Fruit fly (Drosophila melanogaster): ENCODE measurements around the gene CheB38c.

DNA sequence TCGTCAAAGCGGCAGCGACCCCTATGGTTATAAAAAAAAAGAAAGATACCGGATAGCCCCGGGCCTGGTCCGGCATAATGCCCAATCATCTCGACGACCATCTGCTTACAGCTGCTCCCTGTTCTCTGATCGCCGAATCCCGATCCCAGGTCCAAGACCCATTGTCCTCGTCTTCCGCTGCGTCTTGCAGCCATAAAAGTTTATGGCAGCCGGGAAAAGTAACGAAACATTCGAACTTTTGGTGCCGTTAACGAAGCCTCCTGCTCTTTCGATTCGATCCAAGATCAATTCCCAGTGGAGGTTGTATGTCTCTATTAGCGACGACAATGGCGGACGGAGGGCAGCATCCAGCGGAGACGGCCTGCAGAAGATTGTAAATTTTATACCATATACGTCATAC is 35.3 kb downstream of the CheB38c start:
- TF ChIP-seq foxo (GFP tag; optimal IDR thresholded peaks at IDR 0.05) (no peak), h (GFP tag; optimal IDR thresholded peaks at IDR 0.05) (no peak), pan (optimal IDR thresholded peaks at IDR 0.05) (no peak), fru (GFP tag; optimal IDR thresholded peaks at IDR 0.05) (no peak), lola (GFP tag; optimal IDR thresholded peaks at IDR 0.05) (no peak), usp (GFP tag; optimal IDR thresholded peaks at IDR 0.05) (no peak), Myc (optimal IDR thresholded peaks at IDR 0.05) (no peak), dmrt93B (GFP tag; optimal IDR thresholded peaks at IDR 0.05) (no peak), CG32264 (GFP tag; optimal IDR thresholded peaks at IDR 0.05) (no peak), Vsx2 (GFP tag; optimal IDR thresholded peaks at IDR 0.05; ENCODE audit: partially characterized antibody) (no peak), dsf (GFP tag; optimal IDR thresholded peaks at IDR 0.05; ENCODE audit: borderline replicate concordance) (no peak), GATAd (GFP tag; optimal IDR thresholded peaks at IDR 0.05) (no peak), psq (GFP tag; optimal IDR thresholded peaks at IDR 0.05) (no peak), brk (GFP tag; optimal IDR thresholded peaks at IDR 0.05) (no peak)

Measured in whole organism, wandering third instar larva.